Worm (Caenorhabditis elegans) whole organism, L1 larva: Measurements from ENCODE around the gene sdc-2.
A peak's percentile ranks its signal among the peaks of the same experiment; 100 is the strongest.

Experiments used
- C04F5.9 ChIP-seq: sonication (generic microtip); optimal IDR thresholded peaks from 2 replicates; lab custom pipeline; 2016; ENCODE audit warnings: missing genetic modification characterization, missing compliant biosample characterization
- aha-1 ChIP-seq: fragments of 150-350 bp; optimal IDR thresholded peaks from 2 replicates; lab custom pipeline; 2014; ENCODE audit warnings: missing biosample characterization, missing genetic modification characterization
- alr-1 ChIP-seq: fragments of 200-800 bp; sonication (Bioruptor generic); optimal IDR thresholded peaks from 2 replicates; lab custom pipeline; 2018; ENCODE audit warnings: borderline replicate concordance, mild to moderate bottlenecking, missing genetic modification characterization, missing compliant biosample characterization
- aly-2 ChIP-seq: fragments of 150-350 bp; optimal IDR thresholded peaks from 2 replicates; lab custom pipeline; 2014; ENCODE audit warnings: missing biosample characterization, missing genetic modification characterization
- ama-1 ChIP-seq: fragments of 150-350 bp; optimal IDR thresholded peaks from 2 replicates; lab custom pipeline; 2014
- blmp-1 ChIP-seq: fragments of 150-350 bp; optimal IDR thresholded peaks from 2 replicates; lab custom pipeline; 2014; ENCODE audit warnings: missing biosample characterization, missing genetic modification characterization
- ceh-63 ChIP-seq: fragments of 200-800 bp; sonication (Bioruptor generic); optimal IDR thresholded peaks from 2 replicates; lab custom pipeline; 2018; ENCODE audit warnings: mild to moderate bottlenecking, missing genetic modification characterization, missing compliant biosample characterization
- ceh-8 ChIP-seq: fragments of 200-800 bp; sonication (Bioruptor generic); optimal IDR thresholded peaks from 2 replicates; lab custom pipeline; 2018; ENCODE audit warnings: mild to moderate bottlenecking, missing genetic modification characterization, moderate library complexity, missing compliant biosample characterization
- ceh-90 ChIP-seq: sonication (generic microtip); optimal IDR thresholded peaks from 2 replicates; lab custom pipeline; 2016; ENCODE audit warnings: missing genetic modification characterization, missing compliant biosample characterization
- ces-1 ChIP-seq: fragments of 150-350 bp; optimal IDR thresholded peaks from 2 replicates; lab custom pipeline; 2014; ENCODE audit warnings: missing biosample characterization, missing genetic modification reagents, missing genetic modification characterization
- dpl-1 ChIP-seq, 3 experiments: fragments of 150-350 bp in 2 of 3; sonication (generic microtip) in 1 of 3; optimal IDR thresholded peaks; 2 replicates each; lab custom pipeline; 2014 to 2017; ENCODE audit warnings: missing biosample characterization in 3 of 3, missing genetic modification characterization in 3 of 3, missing genetic modification reagents in 3 of 3
- efl-1 ChIP-seq, 4 experiments: fragments of 150-350 bp; optimal IDR thresholded peaks in 3 of 4; peaks in 1 of 4; 1 replicate in 1 of 4; 2 replicates in 3 of 4; lab custom pipeline; 2014; ENCODE audit warnings: missing biosample characterization in 2 of 4, missing genetic modification characterization in 2 of 4, missing genetic modification reagents in 2 of 4
- efl-3 ChIP-seq: fragments of 200-800 bp; sonication (Bioruptor generic); optimal IDR thresholded peaks from 2 replicates; lab custom pipeline; 2018; ENCODE audit warnings: mild to moderate bottlenecking, missing genetic modification characterization, missing compliant biosample characterization
- egl-27 ChIP-seq, 2 experiments: fragments of 150-350 bp in 1 of 2; sonication (generic microtip); optimal IDR thresholded peaks; 3 replicates each; lab custom pipeline; 2017 to 2018; ENCODE audit warnings: missing biosample characterization in 2 of 2, missing genetic modification characterization in 2 of 2, missing genetic modification reagents in 2 of 2
- elt-2 ChIP-seq: sonication (generic microtip); optimal IDR thresholded peaks from 2 replicates; lab custom pipeline; 2016; ENCODE audit warnings: missing genetic modification characterization, mild to moderate bottlenecking, inconsistent platforms, missing compliant biosample characterization, missing genetic modification reagents
- elt-3 ChIP-seq, 6 experiments: fragments of 150-350 bp in 1 of 6; sonication (generic microtip); optimal IDR thresholded peaks; 2 replicates each; lab custom pipeline; 2017 to 2018; ENCODE audit warnings: missing biosample characterization in 6 of 6, missing genetic modification characterization in 6 of 6, inconsistent platforms in 1 of 6
- fkh-10 ChIP-seq: sonication (generic microtip); optimal IDR thresholded peaks from 2 replicates; lab custom pipeline; 2017; ENCODE audit warnings: missing biosample characterization, missing genetic modification reagents, missing genetic modification characterization
- fkh-4 ChIP-seq: sonication (generic microtip); optimal IDR thresholded peaks from 2 replicates; lab custom pipeline; 2016; ENCODE audit warnings: missing compliant biosample characterization, missing genetic modification characterization, borderline replicate concordance
- hlh-4 ChIP-seq: sonication (generic microtip); optimal IDR thresholded peaks from 2 replicates; lab custom pipeline; 2016; ENCODE audit warnings: mild to moderate bottlenecking, missing genetic modification characterization, missing compliant biosample characterization
- hpl-2 ChIP-seq: fragments of 150-350 bp; optimal IDR thresholded peaks from 2 replicates; lab custom pipeline; 2014; ENCODE audit warnings: missing biosample characterization, missing genetic modification reagents, missing genetic modification characterization
- irx-1 ChIP-seq: sonication (generic microtip); optimal IDR thresholded peaks from 2 replicates; lab custom pipeline; 2016; ENCODE audit warnings: missing genetic modification characterization, missing compliant biosample characterization
- isw-1 ChIP-seq: fragments of 200-800 bp; sonication (Bioruptor generic); IDR thresholded peaks from 2 replicates; pipeline ENCODE4 v1.3.6; 2022; ENCODE audit warnings: missing genetic modification characterization, missing compliant biosample characterization
- lin-13 ChIP-seq: fragments of 150-350 bp; optimal IDR thresholded peaks from 2 replicates; lab custom pipeline; 2014; ENCODE audit warnings: missing biosample characterization, missing genetic modification reagents, missing genetic modification characterization
- lin-14 ChIP-seq: fragments of 200-800 bp; sonication (Bioruptor generic); optimal IDR thresholded peaks from 2 replicates; lab custom pipeline; 2018; ENCODE audit warnings: mild to moderate bottlenecking, missing genetic modification characterization, moderate library complexity, missing compliant biosample characterization
- lin-15B ChIP-seq: fragments of 150-350 bp; sonication (generic microtip); optimal IDR thresholded peaks from 3 replicates; lab custom pipeline; 2014; ENCODE audit warnings: missing biosample characterization, missing genetic modification characterization
- lin-35 ChIP-seq, 2 experiments: fragments of 150-350 bp; optimal IDR thresholded peaks; 2 replicates each; lab custom pipeline; 2014; ENCODE audit warnings: missing biosample characterization in 2 of 2, missing genetic modification characterization in 2 of 2, missing genetic modification reagents in 2 of 2
- lsy-2 ChIP-seq, 2 experiments: fragments of 150-350 bp; optimal IDR thresholded peaks; 2 replicates each; lab custom pipeline; 2014; ENCODE audit warnings: missing biosample characterization in 2 of 2, missing genetic modification characterization in 2 of 2
- mdl-1 ChIP-seq, 2 experiments: fragments of 150-350 bp; optimal IDR thresholded peaks; 2 replicates each; lab custom pipeline; 2014 to 2017; ENCODE audit warnings: missing biosample characterization in 2 of 2, missing genetic modification characterization in 2 of 2, inconsistent platforms in 1 of 2
- mef-2 ChIP-seq: fragments of 150-350 bp; optimal IDR thresholded peaks from 2 replicates; lab custom pipeline; 2014; ENCODE audit warnings: missing biosample characterization, missing genetic modification characterization
- mep-1 ChIP-seq: fragments of 150-350 bp; optimal IDR thresholded peaks from 2 replicates; lab custom pipeline; 2014; ENCODE audit warnings: missing biosample characterization, missing genetic modification characterization
- nhr-12 ChIP-seq: sonication (generic microtip); optimal IDR thresholded peaks from 2 replicates; lab custom pipeline; 2017; ENCODE audit warnings: missing biosample characterization, missing genetic modification characterization
- nhr-20 ChIP-seq: sonication (generic microtip); optimal IDR thresholded peaks from 2 replicates; lab custom pipeline; 2016; ENCODE audit warnings: mild to moderate bottlenecking, missing genetic modification characterization, missing compliant biosample characterization
- nhr-237 ChIP-seq: fragments of 150-350 bp; optimal IDR thresholded peaks from 2 replicates; lab custom pipeline; 2014; ENCODE audit warnings: missing biosample characterization, missing genetic modification characterization
- nhr-28 ChIP-seq: fragments of 150-350 bp; optimal IDR thresholded peaks from 2 replicates; lab custom pipeline; 2014; ENCODE audit warnings: missing biosample characterization, missing genetic modification characterization
- nhr-84 ChIP-seq: sonication (generic microtip); optimal IDR thresholded peaks from 2 replicates; lab custom pipeline; 2017; ENCODE audit warnings: missing biosample characterization, missing genetic modification characterization
- nhr-85 ChIP-seq: sonication (generic microtip); peaks from one replicate; lab custom pipeline; 2016; ENCODE audit warnings: missing genetic modification characterization, inconsistent platforms, missing compliant biosample characterization
- pax-3 ChIP-seq: fragments of 200-800 bp; sonication (Bioruptor generic); optimal IDR thresholded peaks from 2 replicates; lab custom pipeline; 2018; ENCODE audit warnings: mild to moderate bottlenecking, missing genetic modification characterization, moderate library complexity, missing compliant biosample characterization
- pqm-1 ChIP-seq: sonication (generic microtip); optimal IDR thresholded peaks from 3 replicates; lab custom pipeline; 2017; ENCODE audit warnings: missing biosample characterization, missing genetic modification characterization
- skn-1 ChIP-seq: fragments of 150-350 bp; optimal IDR thresholded peaks from 2 replicates; lab custom pipeline; 2014; ENCODE audit warnings: missing biosample characterization, missing genetic modification characterization
- snpc-4 ChIP-seq: fragments of 150-350 bp; optimal IDR thresholded peaks from 2 replicates; lab custom pipeline; 2014; ENCODE audit warnings: missing biosample characterization, missing genetic modification characterization
- snu-23 ChIP-seq: sonication (generic microtip); optimal IDR thresholded peaks from 2 replicates; lab custom pipeline; 2016; ENCODE audit warnings: missing genetic modification characterization, missing compliant biosample characterization
- sox-4 ChIP-seq: sonication (generic microtip); optimal IDR thresholded peaks from 2 replicates; lab custom pipeline; 2016; ENCODE audit warnings: missing genetic modification characterization, missing compliant biosample characterization
- sptf-1 ChIP-seq: fragments of 150-350 bp; optimal IDR thresholded peaks from 2 replicates; lab custom pipeline; 2014; ENCODE audit warnings: missing biosample characterization, missing genetic modification characterization
- sup-37 ChIP-seq: fragments of 200-800 bp; sonication (Bioruptor generic); optimal IDR thresholded peaks from 2 replicates; lab custom pipeline; 2018; ENCODE audit warnings: mild to moderate bottlenecking, missing genetic modification characterization, missing compliant biosample characterization
- unc-30 ChIP-seq: sonication (generic microtip); optimal IDR thresholded peaks from 2 replicates; lab custom pipeline; 2017; ENCODE audit warnings: missing biosample characterization, missing genetic modification characterization
- unc-86 ChIP-seq: sonication (generic microtip); optimal IDR thresholded peaks from 2 replicates; lab custom pipeline; 2016; ENCODE audit warnings: missing genetic modification characterization, missing compliant biosample characterization
- unc-98 ChIP-seq: fragments of 200-800 bp; sonication (Bioruptor generic); IDR thresholded peaks from 2 replicates; pipeline ENCODE4 v1.3.6; 2022; ENCODE audit warnings: missing genetic modification characterization, missing compliant biosample characterization
- vab-15 ChIP-seq: sonication (generic microtip); optimal IDR thresholded peaks from 2 replicates; lab custom pipeline; 2017; ENCODE audit warnings: missing genotype, mild to moderate bottlenecking, missing genetic modification characterization, missing compliant biosample characterization
- zip-4 ChIP-seq: fragments of 200-800 bp; sonication (Bioruptor generic); optimal IDR thresholded peaks from 2 replicates; lab custom pipeline; 2018; ENCODE audit warnings: mild to moderate bottlenecking, missing genetic modification characterization, moderate library complexity, missing compliant biosample characterization

The sdc-2 gene

ce11 chrX:11541690-11542089 is 19.2 kb downstream of the sdc-2 start:
- TF ChIP-seq snu-23 (GFP tag; lab: Kevin White, UChicago) (no peak), mef-2 (tag; lab: Kevin White, UChicago) (no peak), unc-86 (tag; lab: Kevin White, UChicago) (no peak), hlh-4 (tag; lab: Kevin White, UChicago) (no peak), mdl-1 (tag; optimal IDR thresholded peaks at IDR 0.05; lab: Kevin White, UChicago) (no peak), elt-3 (tag; optimal IDR thresholded peaks at IDR 0.05; lab: Kevin White, UChicago) (no peak), lin-13 (GFP tag; lab: Kevin White, UChicago) (no peak), ces-1 (GFP tag; lab: Kevin White, UChicago) (no peak), nhr-12 (tag; lab: Kevin White, UChicago) (no peak)

- TF ChIP-seq zip-4 (no peak), ceh-63 (GFP tag; lab: Kevin White, UChicago) (no peak), fkh-10 (GFP tag; lab: Kevin White, UChicago) (no peak), ces-1 (GFP tag; lab: Kevin White, UChicago) (no peak), mep-1 (tag; lab: Kevin White, UChicago) (peak; percentile 76), pqm-1 (tag; lab: Kevin White, UChicago) (no peak), nhr-237 (no peak), nhr-28 (tag; lab: Kevin White, UChicago) (no peak), lsy-2 (tag; optimal IDR thresholded peaks at IDR 0.05; lab: Kevin White, UChicago) (peak; percentile 9 to 29), sptf-1 (no peak), nhr-20 (tag; lab: Kevin White, UChicago) (peak; percentile 58), snpc-4 (tag; lab: Kevin White, UChicago) (no peak), fkh-4 (tag; lab: Kevin White, UChicago) (no peak), aly-2 (tag; lab: Kevin White, UChicago) (no peak), nhr-84 (tag; lab: Kevin White, UChicago) (no peak), unc-98 (GFP tag; lab: Robert Waterston, UW) (no peak), snu-23 (GFP tag; lab: Kevin White, UChicago) (peak; percentile 63), lin-13 (GFP tag; lab: Kevin White, UChicago) (no peak), isw-1 (GFP tag; lab: Robert Waterston, UW) (no peak), hpl-2 (GFP tag; lab: Kevin White, UChicago) (no peak), vab-15 (tag; lab: Kevin White, UChicago) (no peak), ama-1 (lab: Kevin White, UChicago) (no peak), blmp-1 (tag; lab: Kevin White, UChicago) (peak; percentile 74), ceh-90 (no peak), sup-37 (GFP tag; lab: Kevin White, UChicago) (no peak), lin-14 (peak; percentile 93), lin-15B (tag; lab: Kevin White, UChicago) (no peak), efl-3 (GFP tag; lab: Kevin White, UChicago) (no peak), lin-35 (GFP tag; optimal IDR thresholded peaks at IDR 0.05; lab: Kevin White, UChicago) (peak; percentile 15 to 51), skn-1 (tag; lab: Kevin White, UChicago) (no peak), ceh-8 (GFP tag; lab: Kevin White, UChicago) (no peak), hlh-4 (tag; lab: Kevin White, UChicago) (no peak), mef-2 (tag; lab: Kevin White, UChicago) (no peak), dpl-1 (GFP tag; optimal IDR thresholded peaks at IDR 0.05; lab: Kevin White, UChicago) (no peak), C04F5.9 (tag; lab: Kevin White, UChicago) (no peak), nhr-12 (tag; lab: Kevin White, UChicago) (no peak), elt-2 (tag; lab: Kevin White, UChicago) (peak; percentile 32), irx-1 (tag; lab: Kevin White, UChicago) (no peak), alr-1 (tag; lab: Kevin White, UChicago) (no peak), aha-1 (tag; lab: Kevin White, UChicago) (no peak), efl-1 (optimal IDR thresholded peaks at IDR 0.05; lab: Kevin White, UChicago) (peak in 1 of 2 experiments; percentile 35), efl-1 (GFP tag; optimal IDR thresholded peaks at IDR 0.05 in 1 of 2; lab: Kevin White, UChicago) (no peak), egl-27 (tag; optimal IDR thresholded peaks at IDR 0.05; lab: Kevin White, UChicago) (no peak), sox-4 (no peak), pax-3 (tag; lab: Kevin White, UChicago) (no peak), nhr-85 (tag; lab: Kevin White, UChicago) (peak; percentile 84), unc-30 (tag; lab: Kevin White, UChicago) (no peak)
Observed at ce11 chrX:11546445-11547275, 24.2 kb downstream of the sdc-2 start, which contains the start of gene selt-1.1. Gene selt-1.1, minus strand, starts transcription at chrX:11546495.
